Worm (Caenorhabditis elegans) whole organism, L4/young adult: Measurements from ENCODE around the gene K05B2.4.

Experiments
- W03F9.2 ChIP-seq: fragments of 150-350 bp; optimal IDR thresholded peaks from 2 replicates; lab custom pipeline; 2014; ENCODE audit warnings: missing biosample characterization, missing genetic modification characterization
- him-1 ChIP-seq: sonication (generic microtip); optimal IDR thresholded peaks from 2 replicates; lab custom pipeline; 2016; ENCODE audit warnings: missing genotype, missing genetic modification reagents, missing genetic modification characterization, missing compliant biosample characterization

ce11 chrX:4899623-4900022, 21.2 kb downstream of the K05B2.4 start:
- TF ChIP-seq W03F9.2 (no peak), him-1 (tag; lab: Kevin White, UChicago) (peak; percentile 31)
